Worm (Caenorhabditis elegans): ENCODE data around the gene srg-16.

DNA sequence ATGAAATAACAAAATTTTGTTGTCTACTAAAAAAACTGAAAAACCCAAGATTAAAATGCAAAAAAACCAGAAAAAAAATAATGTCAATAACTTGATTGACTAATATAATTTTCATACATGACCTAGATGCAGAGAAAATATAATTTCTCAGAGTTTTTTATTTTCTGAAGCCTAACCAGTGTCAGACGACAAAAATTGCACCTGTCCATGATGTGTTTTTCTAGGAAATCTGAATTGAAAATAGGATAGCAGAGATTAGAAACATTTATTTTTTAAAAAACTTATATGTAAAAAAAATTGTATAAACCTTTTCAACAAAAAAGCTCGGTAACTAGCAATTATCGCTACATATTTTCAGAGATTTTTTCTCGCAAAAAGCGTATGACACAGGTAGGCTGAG lies 48.9 kb upstream of the srg-16 start:
- no peak for TF ChIP-seq ceh-58 (GFP tag; IDR thresholded peaks at IDR 0.05)
- TF ChIP-seq efl-1 (GFP tag; optimal IDR thresholded peaks at IDR 0.05), result no peak
- TF ChIP-seq chd-7 (tag; optimal IDR thresholded peaks at IDR 0.05), result no peak
- TF ChIP-seq ama-1 (optimal IDR thresholded peaks at IDR 0.05), result no peak
- TF ChIP-seq ama-1 (GFP tag; optimal IDR thresholded peaks at IDR 0.05), result no peak
- TF ChIP-seq B0019.2 (GFP tag; conservative IDR thresholded peaks at IDR 0.05), result no peak
- TF ChIP-seq unc-62 (GFP tag; optimal IDR thresholded peaks at IDR 0.05), result no peak
- TF ChIP-seq lir-1 (GFP tag; conservative IDR thresholded peaks at IDR 0.05), result no peak
- TF ChIP-seq sptf-2 (GFP tag; optimal IDR thresholded peaks at IDR 0.05), result no peak
- no peak for TF ChIP-seq C06A6.2 (GFP tag; conservative IDR thresholded peaks at IDR 0.05)
- TF ChIP-seq aptf-2 (GFP tag; conservative IDR thresholded peaks at IDR 0.05), result no peak
- no peak for TF ChIP-seq F37B4.10 (GFP tag; IDR thresholded peaks at IDR 0.05)
- TF ChIP-seq F22D6.2 (tag; optimal IDR thresholded peaks at IDR 0.05), result no peak
- no peak for TF ChIP-seq lin-54 (GFP tag; optimal IDR thresholded peaks at IDR 0.05)
- TF ChIP-seq let-607 (tag; optimal IDR thresholded peaks at IDR 0.05), result no peak

Measured in whole organism, young adult.